Fruit fly (Drosophila melanogaster) S2 (cell line): Measurements from ENCODE around the gene Lrpprc2.

ENCODE experiments used
- CG8478 ChIP-seq: fragments of >200 bp; optimal IDR thresholded peaks from 2 replicates; lab custom pipeline; 2018
- CTCF ChIP-seq, 2 experiments: fragments of >200 bp; optimal IDR thresholded peaks; 2 replicates each; lab custom pipeline; 2018

The Lrpprc2 gene

DNA sequence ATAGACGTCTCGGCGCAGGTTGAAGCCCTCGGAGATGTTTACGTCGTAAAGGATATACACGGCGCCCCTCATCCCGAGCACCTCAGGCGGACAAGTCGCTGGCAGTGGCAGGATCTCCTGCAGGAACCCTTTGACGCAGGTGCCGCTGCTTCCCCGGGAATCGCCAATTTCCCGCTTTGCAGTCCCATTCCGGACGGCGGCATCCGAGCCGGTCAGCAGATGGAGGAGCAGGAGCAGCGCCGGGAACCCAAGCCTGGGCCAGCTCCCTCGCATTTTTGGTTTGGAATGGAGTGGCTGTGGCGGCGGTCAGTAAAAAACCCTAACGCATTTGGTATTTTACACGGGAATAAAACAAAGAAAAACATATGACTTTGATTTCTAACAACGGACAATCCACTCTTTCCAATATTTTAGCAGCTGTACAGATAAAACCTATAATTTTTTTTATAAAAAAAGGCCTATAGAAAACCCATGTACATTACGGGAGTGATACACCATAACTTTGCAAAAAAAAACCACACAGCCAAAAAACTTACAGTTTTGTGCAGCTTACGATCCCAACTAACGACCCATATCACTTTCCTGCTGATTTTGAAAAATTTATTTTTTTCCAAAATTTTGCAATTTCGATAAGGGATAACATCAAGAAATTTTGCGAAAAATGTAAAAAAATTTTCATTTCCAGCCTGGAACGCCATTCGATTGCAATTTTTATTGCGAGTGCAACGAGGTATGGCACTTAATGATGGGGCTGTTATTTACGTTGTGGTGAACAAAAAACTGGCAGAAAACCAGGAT lies 5.5 kb upstream of the Lrpprc2 start, which contains the start of the genes O-fut2 and CG14777:
O-fut2 (minus strand) TSS at position 290 of the 798 bp plus-strand sequence.
CG14777 (plus strand) TSS at position 428 of the 798 bp plus-strand sequence.
- TF ChIP-seq CG8478 (no peak), CTCF (optimal IDR thresholded peaks at IDR 0.05; lab: Kevin White, UChicago) (no peak)

DNA sequence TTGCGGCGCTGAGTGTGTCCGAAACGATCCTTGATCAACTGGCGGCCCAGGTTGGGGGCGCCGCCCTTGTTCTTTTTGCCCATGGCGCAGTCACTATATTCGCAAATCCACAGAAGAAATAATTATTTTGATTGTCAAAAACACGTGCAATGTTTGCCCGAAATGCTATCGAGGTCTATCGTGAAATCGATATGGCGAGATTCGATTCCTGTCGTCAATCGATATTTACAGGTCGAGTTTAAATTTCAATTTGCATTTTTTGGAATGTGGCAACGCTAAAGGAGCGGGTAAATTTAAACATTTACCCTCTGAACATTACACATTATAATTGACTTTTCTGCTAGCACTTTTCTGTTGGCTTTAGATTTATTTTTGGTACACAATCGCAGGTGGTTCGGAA lies 3.6 kb upstream of the Lrpprc2 start, which contains the start of gene Ns3:
Ns3 (minus strand) TSS at position 188 of the 400 bp plus-strand sequence.
- TF ChIP-seq CG8478 (no peak), CTCF (optimal IDR thresholded peaks at IDR 0.05; lab: Kevin White, UChicago) (peak; percentile 3 to 7)

DNA sequence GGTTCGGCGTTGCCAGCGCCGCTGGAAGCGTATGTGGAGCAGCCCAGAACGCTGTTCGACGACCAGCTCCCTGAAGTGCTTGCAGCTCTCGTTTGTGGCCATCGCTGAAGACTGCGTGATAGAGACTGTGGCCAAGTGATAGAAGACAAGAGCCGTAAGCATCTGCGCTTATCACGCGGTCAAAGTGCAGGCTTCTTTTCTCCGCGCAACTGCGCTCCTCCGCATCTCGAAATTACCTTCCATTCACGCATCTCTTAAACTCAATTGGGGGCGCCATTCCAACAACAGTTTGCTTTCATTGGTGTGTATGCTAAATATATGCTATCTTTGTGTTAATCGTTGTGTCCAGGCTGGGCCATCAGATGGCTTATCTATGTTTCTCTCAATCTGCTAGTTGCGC lies 1.1 kb upstream of the Lrpprc2 start, which contains the start of gene CG14787:
CG14787 (minus strand) TSS at position 133 of the 400 bp plus-strand sequence.
- TF ChIP-seq CTCF (optimal IDR thresholded peaks at IDR 0.05; lab: Kevin White, UChicago) (no peak), CG8478 (no peak)

DNA sequence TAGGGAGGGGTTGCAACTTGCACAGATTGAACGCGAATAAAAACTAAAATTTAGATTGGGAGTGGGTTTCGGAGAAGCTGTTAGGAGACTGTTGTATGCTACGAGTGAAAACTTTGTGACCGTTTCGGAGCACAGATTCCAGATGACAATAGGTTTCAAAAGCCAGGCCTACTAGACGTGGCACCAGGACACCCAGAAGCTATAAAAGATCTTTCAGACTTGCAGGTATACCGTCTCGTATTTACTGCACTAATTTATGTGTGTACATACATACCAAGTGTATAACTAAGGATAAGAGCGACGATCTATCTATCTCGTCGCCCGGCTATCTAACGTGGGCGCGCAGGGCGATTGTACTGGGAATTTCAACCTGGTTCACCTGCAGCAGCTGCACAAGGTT lies 3.5 kb downstream of the Lrpprc2 start, which contains the start of gene CG14785:
CG14785 (minus strand) TSS at position 101 of the 400 bp plus-strand sequence.
- TF ChIP-seq CG8478, result no peak
- TF ChIP-seq CTCF (optimal IDR thresholded peaks at IDR 0.05; lab: Kevin White, UChicago), result no peak

DNA sequence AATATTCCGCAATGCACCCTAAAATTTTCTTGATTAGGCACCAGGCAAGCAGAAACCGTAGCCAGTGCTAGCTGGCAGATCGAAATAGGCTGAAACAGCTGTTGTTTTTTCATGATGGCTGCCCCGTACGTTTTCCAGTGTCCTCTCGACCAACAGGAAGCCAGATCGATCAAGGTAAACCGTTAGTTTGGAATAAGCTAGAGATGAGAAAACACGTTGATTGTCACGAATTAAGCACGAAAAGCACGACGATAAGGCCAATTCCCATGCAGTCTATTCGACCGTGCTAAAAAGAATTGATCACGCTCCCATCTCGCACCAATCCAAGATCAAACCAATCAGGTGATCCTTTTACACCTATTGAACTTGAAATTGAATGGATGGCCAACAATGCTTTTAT lies 5.6 kb downstream of the Lrpprc2 start:
- TF ChIP-seq CTCF (optimal IDR thresholded peaks at IDR 0.05; lab: Kevin White, UChicago) (no peak), CG8478 (no peak)

DNA sequence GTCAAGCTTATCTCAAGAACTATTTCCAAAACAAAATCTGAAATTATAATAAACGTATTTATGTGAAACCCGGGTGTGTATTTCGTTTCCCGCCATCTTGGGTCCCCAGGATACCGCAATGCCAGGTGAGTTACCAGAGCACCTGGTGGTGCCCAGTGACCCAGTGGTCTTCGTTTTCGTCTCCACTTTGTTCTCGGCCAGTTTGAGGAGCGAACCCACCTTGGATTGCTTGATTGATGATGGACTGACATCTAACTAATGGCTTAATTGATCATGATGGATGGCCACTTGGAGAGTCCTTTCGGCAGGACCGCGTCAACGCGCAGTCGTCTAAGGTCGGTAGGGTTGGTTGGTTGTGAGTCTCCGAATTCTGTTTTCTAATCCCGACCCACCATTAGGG lies 8.3 kb downstream of the Lrpprc2 start, which contains the start of gene Gr2a:
Gr2a (plus strand) TSS at position 301 of the 400 bp plus-strand sequence.
- TF ChIP-seq CTCF (optimal IDR thresholded peaks at IDR 0.05; lab: Kevin White, UChicago) (no peak), CG8478 (no peak)

DNA sequence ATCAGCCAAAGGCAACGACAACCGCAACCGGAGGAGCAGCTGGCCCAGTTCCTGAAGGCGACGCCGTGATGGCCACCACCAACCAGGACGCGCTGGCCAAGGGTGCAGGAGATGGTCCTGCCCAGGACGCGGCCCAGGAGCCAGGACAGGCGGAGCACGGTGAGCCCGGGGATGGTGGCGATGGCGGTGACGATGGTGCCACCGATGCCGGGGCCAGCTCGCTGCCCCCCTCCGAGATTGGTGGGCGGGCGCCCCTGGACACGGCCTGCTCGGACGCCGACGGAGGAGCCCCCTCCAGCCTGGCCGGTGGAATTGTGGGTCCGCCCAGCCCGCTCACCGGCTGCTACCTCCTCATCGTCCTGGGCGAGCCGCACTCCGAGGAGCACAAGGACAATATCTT lies 46.1 kb downstream of the Lrpprc2 start:
- TF ChIP-seq CG8478 (no peak), CTCF (optimal IDR thresholded peaks at IDR 0.05; lab: Kevin White, UChicago) (no peak)

DNA sequence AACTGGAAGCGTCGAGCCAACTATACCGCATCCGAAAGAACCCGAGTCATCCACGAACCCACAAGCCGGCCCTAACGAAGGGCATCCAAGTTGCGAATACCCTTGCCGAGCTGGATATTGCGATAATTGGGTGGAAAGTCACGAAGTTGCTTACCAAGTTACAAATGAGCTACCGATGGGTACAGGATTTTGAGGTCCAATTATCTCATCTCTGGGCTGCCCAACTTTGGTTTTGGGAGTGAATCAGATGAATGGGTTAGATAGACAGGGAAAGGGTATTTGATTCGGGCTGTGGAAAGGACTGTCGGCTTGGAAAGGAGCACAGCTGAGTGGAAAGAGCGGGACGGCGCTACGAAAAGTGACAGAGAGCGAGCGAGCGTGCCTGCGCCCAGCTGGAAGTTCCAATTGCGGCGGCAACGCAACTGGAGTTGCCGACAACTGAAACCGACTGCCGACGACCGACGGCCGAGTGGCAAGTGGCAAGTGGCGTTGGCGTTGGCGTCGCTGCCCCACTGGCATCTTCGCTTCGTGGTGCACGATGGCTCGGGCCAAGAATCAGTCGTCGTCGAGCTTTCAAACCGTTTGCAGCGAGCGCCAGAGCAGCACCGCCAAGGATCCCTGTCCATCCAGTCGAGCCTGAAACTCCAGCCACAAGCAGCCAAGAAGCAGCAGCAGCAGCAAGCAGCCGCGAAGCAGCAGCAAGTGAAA lies 49.0 kb downstream of the Lrpprc2 start:
- TF ChIP-seq CG8478, result no peak
- no peak for TF ChIP-seq CTCF (optimal IDR thresholded peaks at IDR 0.05; lab: Kevin White, UChicago)

DNA sequence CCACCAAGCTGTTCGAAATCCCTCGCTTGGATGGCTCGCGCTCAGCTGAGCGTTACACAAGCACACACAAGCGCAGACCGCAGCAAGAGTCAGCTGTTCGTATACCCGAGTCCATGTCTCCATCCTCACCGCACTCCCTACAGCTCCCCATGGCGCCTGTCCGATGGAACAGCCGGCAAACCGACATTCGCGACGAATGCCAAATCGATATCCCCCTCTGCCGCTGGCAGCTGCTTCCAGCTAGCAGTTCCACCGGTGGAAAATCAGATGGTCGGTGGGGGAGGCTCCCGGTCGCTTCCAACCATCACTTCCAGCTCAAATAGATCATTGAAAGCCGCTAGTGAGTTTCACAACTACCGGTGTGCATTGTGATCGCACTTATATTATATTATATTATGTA lies 50.1 kb downstream of the Lrpprc2 start:
- no peak for TF ChIP-seq CG8478
- no peak for TF ChIP-seq CTCF (optimal IDR thresholded peaks at IDR 0.05; lab: Kevin White, UChicago)

DNA sequence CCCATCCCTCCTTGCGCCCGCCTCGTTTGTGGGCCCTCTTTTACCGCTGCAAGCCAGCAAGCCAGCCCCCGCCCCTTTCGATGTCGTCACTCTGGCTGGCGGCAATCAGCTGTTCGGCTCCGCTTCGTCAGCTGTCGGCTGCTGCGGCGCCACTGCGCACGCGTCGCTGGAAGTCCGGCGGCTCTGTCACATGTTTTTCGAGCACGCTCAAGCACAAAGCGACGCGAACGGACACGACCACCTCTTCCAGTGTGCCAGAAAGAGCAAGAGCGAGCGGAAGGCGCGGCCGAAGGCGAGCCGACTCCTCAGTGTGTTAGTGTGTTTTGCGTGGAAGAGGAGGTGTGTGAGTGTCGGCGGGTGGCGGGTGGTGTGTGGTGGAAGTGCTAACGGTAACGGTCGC lies 51.5 kb downstream of the Lrpprc2 start, which contains the start of gene futsch:
futsch (plus strand) TSS at position 106 of the 400 bp plus-strand sequence.
- TF ChIP-seq CG8478, result no peak
- TF ChIP-seq CTCF (optimal IDR thresholded peaks at IDR 0.05; lab: Kevin White, UChicago), result no peak

DNA sequence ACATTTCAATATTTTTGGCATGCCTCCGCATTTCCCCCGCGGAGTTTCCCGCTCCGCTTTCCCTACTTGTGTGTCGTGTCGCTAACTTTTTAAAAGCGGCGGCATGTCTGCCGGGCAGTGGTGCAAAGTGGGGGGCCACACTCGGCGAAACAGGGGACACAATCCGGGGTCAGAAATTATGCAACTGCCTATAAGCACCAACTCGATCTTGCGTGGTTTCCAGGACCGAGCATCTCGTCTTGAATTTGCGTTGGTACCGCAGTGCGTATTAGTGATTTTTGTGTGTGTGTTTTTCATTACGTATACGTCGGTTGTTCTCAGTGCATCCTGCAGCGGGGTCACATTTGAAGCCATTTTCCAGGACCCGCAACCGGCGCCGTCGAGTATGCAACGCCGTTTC lies 52.7 kb downstream of the Lrpprc2 start:
- no peak for TF ChIP-seq CTCF (optimal IDR thresholded peaks at IDR 0.05; lab: Kevin White, UChicago)
- TF ChIP-seq CG8478, result no peak
